Worm (Caenorhabditis elegans) whole organism, L3 larva: ENCODE data around the gene Y16B4A.2.

Source experiments
- R02D3.7 ChIP-seq: fragments of 150-350 bp; optimal IDR thresholded peaks from 2 replicates; lab custom pipeline; 2014; ENCODE audit warnings: missing biosample characterization, missing genetic modification characterization
- ama-1 ChIP-seq: fragments of 150-350 bp; optimal IDR thresholded peaks from 2 replicates; lab custom pipeline; 2018
- nhr-23 ChIP-seq: fragments of 150-350 bp; optimal IDR thresholded peaks from 2 replicates; lab custom pipeline; 2014; ENCODE audit warnings: missing biosample characterization, missing genetic modification reagents, missing genetic modification characterization
- nhr-237 ChIP-seq: fragments of 150-350 bp; optimal IDR thresholded peaks from 2 replicates; lab custom pipeline; 2014; ENCODE audit warnings: missing biosample characterization, missing genetic modification characterization
- nhr-76 ChIP-seq: fragments of 150-350 bp; sonication (generic microtip); optimal IDR thresholded peaks from 5 replicates; lab custom pipeline; 2014; ENCODE audit warnings: missing biosample characterization, missing genetic modification characterization
- nhr-77 ChIP-seq: fragments of 150-350 bp; optimal IDR thresholded peaks from 2 replicates; lab custom pipeline; 2014; ENCODE audit warnings: missing biosample characterization, missing genetic modification characterization
- pqm-1 ChIP-seq: fragments of 150-350 bp; optimal IDR thresholded peaks from 2 replicates; lab custom pipeline; 2017; ENCODE audit warnings: missing biosample characterization, missing genetic modification characterization, inconsistent platforms
- snpc-4 ChIP-seq: fragments of 150-350 bp; optimal IDR thresholded peaks from 2 replicates; lab custom pipeline; 2014; ENCODE audit warnings: missing biosample characterization, missing genetic modification characterization
- zag-1 ChIP-seq: fragments of 150-350 bp; optimal IDR thresholded peaks from 2 replicates; lab custom pipeline; 2014; ENCODE audit warnings: missing biosample characterization, missing genetic modification characterization
- ztf-11 ChIP-seq: fragments of 150-350 bp; optimal IDR thresholded peaks from 2 replicates; lab custom pipeline; 2014; ENCODE audit warnings: missing biosample characterization, missing genetic modification characterization

ce11 chrX:14757641-14758220 lies 13.9 kb downstream of the Y16B4A.2 start:
- TF ChIP-seq nhr-23 (no peak), ztf-11 (tag; lab: Kevin White, UChicago) (no peak), nhr-77 (tag; lab: Kevin White, UChicago) (no peak), pqm-1 (no peak), ama-1 (lab: Kevin White, UChicago) (no peak), nhr-237 (tag; lab: Kevin White, UChicago) (no peak), zag-1 (tag; lab: Kevin White, UChicago) (no peak), nhr-76 (no peak), R02D3.7 (tag; lab: Kevin White, UChicago) (no peak), snpc-4 (no peak)
